Worm (Caenorhabditis elegans): ENCODE measurements around the gene daf-36.

ce11 chrV:10230932-10231331 lies 5.4 kb upstream of the daf-36 start, which contains the start of gene fipr-6:
- TF ChIP-seq nhr-11 (tag; optimal IDR thresholded peaks at IDR 0.05) (no peak), nhr-28 (tag; optimal IDR thresholded peaks at IDR 0.05) (no peak), lin-13 (GFP tag; optimal IDR thresholded peaks at IDR 0.05) (no peak), lin-15B (tag; optimal IDR thresholded peaks at IDR 0.05) (no peak), pha-4 (GFP tag; IDR thresholded peaks at IDR 0.05) (no peak), pha-4 (tag; optimal IDR thresholded peaks at IDR 0.05) (no peak), mxl-2 (GFP tag; conservative IDR thresholded peaks at IDR 0.05) (no peak), ztf-7 (tag; optimal IDR thresholded peaks at IDR 0.05) (no peak), mep-1 (tag; optimal IDR thresholded peaks at IDR 0.05) (no peak), ZK546.5 (tag; optimal IDR thresholded peaks at IDR 0.05) (no peak), gei-8 (GFP tag; optimal IDR thresholded peaks at IDR 0.05) (no peak), rbr-2 (tag; optimal IDR thresholded peaks at IDR 0.05) (no peak), ama-1 (optimal IDR thresholded peaks at IDR 0.05) (no peak)
